Comparison of ENCODE assay signal across 1 worm cellular context in the genomic region with DNA sequence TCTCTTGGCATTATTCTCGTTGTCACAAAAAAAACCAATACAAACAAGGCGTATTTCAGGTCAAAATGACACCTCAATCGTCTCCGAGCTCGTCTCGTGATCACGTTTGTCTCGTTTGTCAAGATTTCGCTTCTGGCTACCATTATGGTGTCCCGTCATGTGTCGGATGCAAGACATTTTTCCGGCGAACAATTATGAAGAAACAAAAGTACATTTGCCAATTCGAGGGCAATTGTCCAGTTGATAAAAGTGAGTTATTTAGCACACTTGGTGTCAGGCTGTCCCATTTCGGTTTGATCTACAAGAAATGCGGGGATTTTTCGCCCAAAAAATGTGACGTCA.
TF ChIP-seq lines count a peak whose summit lies in the region.

A gene (plus strand): TSS at position 59 of the 342 bp plus-strand sequence.

TF ChIP-seq in whole organism, L4 larva, 104 proteins besides CTCF, POLR2A, EP300 and RAD21 (continued from another document):
- no peak for TF ChIP-seq zfp-3 (GFP tag; conservative IDR thresholded peaks at IDR 0.05; lab: Robert Waterston, UW)
- no peak for TF ChIP-seq ceh-28 (tag; optimal IDR thresholded peaks at IDR 0.05; lab: Kevin White, UChicago)
- no peak for TF ChIP-seq nhr-102 (tag; optimal IDR thresholded peaks at IDR 0.05; lab: Kevin White, UChicago)
